Worm (Caenorhabditis elegans) whole organism, L1 larva: Measurements from ENCODE around the gene B0432.10.
A peak's percentile ranks its signal among the peaks of the same experiment; 100 is the strongest.

Source experiments
- ceh-82 ChIP-seq, 3 experiments: fragments of 150-350 bp in 1 of 3; sonication (generic microtip) in 2 of 3; optimal IDR thresholded peaks; 2 replicates each; lab custom pipeline; 2014 to 2017; ENCODE audit warnings: missing biosample characterization in 3 of 3, missing genetic modification characterization in 3 of 3
- ces-1 ChIP-seq: fragments of 150-350 bp; optimal IDR thresholded peaks from 2 replicates; lab custom pipeline; 2014; ENCODE audit warnings: missing biosample characterization, missing genetic modification reagents, missing genetic modification characterization
- fkh-8 ChIP-seq: sonication (generic microtip); optimal IDR thresholded peaks from 2 replicates; lab custom pipeline; 2016; ENCODE audit warnings: mild to moderate bottlenecking, missing genetic modification characterization, missing compliant biosample characterization
- lin-13 ChIP-seq: fragments of 150-350 bp; optimal IDR thresholded peaks from 2 replicates; lab custom pipeline; 2014; ENCODE audit warnings: missing biosample characterization, missing genetic modification reagents, missing genetic modification characterization
- lir-3 ChIP-seq: sonication (generic microtip); optimal IDR thresholded peaks from 2 replicates; lab custom pipeline; 2016; ENCODE audit warnings: mild to moderate bottlenecking, missing genetic modification characterization, moderate library complexity, missing compliant biosample characterization; ENCODE audit not compliant: poor library complexity
- mep-1 ChIP-seq: fragments of 150-350 bp; optimal IDR thresholded peaks from 2 replicates; lab custom pipeline; 2014; ENCODE audit warnings: missing biosample characterization, missing genetic modification characterization
- nhr-19 ChIP-seq: fragments of 200-800 bp; sonication (Bioruptor generic); conservative IDR thresholded peaks from 2 replicates; pipeline ENCODE4 v1.3.6; 2022; ENCODE audit warnings: missing genetic modification characterization, missing compliant biosample characterization
- nhr-77 ChIP-seq: fragments of 150-350 bp; optimal IDR thresholded peaks from 2 replicates; lab custom pipeline; 2014; ENCODE audit warnings: missing biosample characterization, missing genetic modification characterization
- unc-62 ChIP-seq: fragments of 150-350 bp; optimal IDR thresholded peaks from 2 replicates; lab custom pipeline; 2014; ENCODE audit warnings: missing biosample characterization, missing genetic modification reagents, missing genetic modification characterization

DNA sequence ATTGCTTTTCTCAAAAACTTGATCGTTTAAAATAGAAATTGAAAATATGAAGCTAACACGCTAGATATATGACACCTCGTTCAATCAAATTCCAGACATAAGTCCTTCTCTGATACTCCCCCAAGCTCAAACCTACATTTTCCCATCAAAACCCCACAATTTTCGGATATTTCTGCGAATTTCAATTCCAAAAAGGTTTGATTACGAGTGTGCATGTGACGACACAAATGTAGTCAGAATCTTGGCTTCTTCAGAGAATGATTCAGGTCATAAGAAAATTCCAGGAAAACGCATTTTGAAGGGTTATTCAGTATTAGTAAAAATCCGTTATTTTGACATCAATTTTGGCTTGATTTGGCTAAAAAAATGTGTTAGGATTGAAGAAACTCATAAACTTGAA is 48.8 kb upstream of the B0432.10 start:
- no peak for TF ChIP-seq ces-1 (GFP tag; lab: Kevin White, UChicago)
- no peak for TF ChIP-seq nhr-77 (tag; lab: Kevin White, UChicago)
- TF ChIP-seq unc-62 (GFP tag; lab: Kevin White, UChicago): no peak
- TF ChIP-seq nhr-19 (GFP tag; lab: Robert Waterston, UW): no peak
- no peak for TF ChIP-seq ceh-82 (tag; optimal IDR thresholded peaks at IDR 0.05; lab: Kevin White, UChicago)
- TF ChIP-seq lir-3: no peak
- no peak for TF ChIP-seq lin-13 (GFP tag; lab: Kevin White, UChicago)
- TF ChIP-seq mep-1: no peak
- peak; percentile 79 for TF ChIP-seq fkh-8 (tag; lab: Kevin White, UChicago)
